Fruit fly (Drosophila melanogaster): ENCODE data around the gene btl.

The btl gene

dm6 chr3L:14111411-14111810 is 35.8 kb downstream of the btl start (continued):
- TF ChIP-seq Sry-δ (GFP tag; optimal IDR thresholded peaks at IDR 0.05) (peak; percentile 46), CG17612 (GFP tag; IDR thresholded peaks at IDR 0.05) (peak; percentile 61), CG11723 (GFP tag; optimal IDR thresholded peaks at IDR 0.05) (peak; percentile 11), Camta (GFP tag; optimal IDR thresholded peaks at IDR 0.05) (peak; percentile 83), fd64A (GFP tag; optimal IDR thresholded peaks at IDR 0.05) (no peak), Pdp1 (GFP tag; optimal IDR thresholded peaks at IDR 0.05) (peak; percentile 90 to 92), ci (GFP tag; IDR thresholded peaks at IDR 0.05) (peak; percentile 86), CG10979 (tag; optimal IDR thresholded peaks at IDR 0.05) (peak; percentile 73), row (GFP tag; IDR thresholded peaks at IDR 0.05) (peak; percentile 71), grau (tag; optimal IDR thresholded peaks at IDR 0.05) (peak; percentile 91), Lim3 (GFP tag; IDR thresholded peaks at IDR 0.05) (no peak), bigmax (GFP tag; optimal IDR thresholded peaks at IDR 0.05) (no peak), al (GFP tag; IDR thresholded peaks at IDR 0.05) (peak; percentile 56), CG31388 (GFP tag; optimal IDR thresholded peaks at IDR 0.05) (peak; percentile 69), Hey (tag; optimal IDR thresholded peaks at IDR 0.05) (peak; percentile 0), Sox100B (GFP tag; optimal IDR thresholded peaks at IDR 0.05) (no peak), Dll (GFP tag; IDR thresholded peaks at IDR 0.05; ENCODE audit: partially characterized antibody) (no peak), cg (GFP tag; optimal IDR thresholded peaks at IDR 0.05) (no peak), sima (GFP tag; optimal IDR thresholded peaks at IDR 0.05) (peak; percentile 40), GATAe (GFP tag; conservative IDR thresholded peaks at IDR 0.05) (peak; percentile 27; the same call in 1 of the 2 replicates), H2.0 (GFP tag; IDR thresholded peaks at IDR 0.05) (peak; percentile 80), phol (tag; optimal IDR thresholded peaks at IDR 0.05) (peak; percentile 78), CG42726 (GFP tag; IDR thresholded peaks at IDR 0.05; ENCODE audit: partially characterized antibody) (peak; percentile 83), TFAM (GFP tag; optimal IDR thresholded peaks at IDR 0.05) (no peak), CG10431 (GFP tag; optimal IDR thresholded peaks at IDR 0.05) (no peak), MESR4 (GFP tag; optimal IDR thresholded peaks at IDR 0.05) (no peak), ind (GFP tag; optimal IDR thresholded peaks at IDR 0.05) (peak; percentile 84), chif (GFP tag; optimal IDR thresholded peaks at IDR 0.05) (peak; percentile 77 to 93), gcm2 (GFP tag; optimal IDR thresholded peaks at IDR 0.05) (peak; percentile 7), CG10543 (GFP tag; optimal IDR thresholded peaks at IDR 0.05) (no peak), CG7745 (tag; optimal IDR thresholded peaks at IDR 0.05) (no peak), CG8359 (GFP tag; optimal IDR thresholded peaks at IDR 0.05; ENCODE audit: borderline replicate concordance) (no peak), CG10959 (GFP tag; IDR thresholded peaks at IDR 0.05) (peak; percentile 83), CG5953 (GFP tag; IDR thresholded peaks at IDR 0.05) (peak; percentile 45; the same call in 1 of the 2 replicates), sim (GFP tag; IDR thresholded peaks at IDR 0.05) (no peak), prd (optimal IDR thresholded peaks at IDR 0.05) (no peak), prd (GFP tag; IDR thresholded peaks at IDR 0.05) (peak; percentile 88), br (optimal IDR thresholded peaks at IDR 0.05) (no peak), gfzf (GFP tag; optimal IDR thresholded peaks at IDR 0.05) (no peak), dm (GFP tag; optimal IDR thresholded peaks at IDR 0.05) (peak; percentile 72), CG7357 (GFP tag; IDR thresholded peaks at IDR 0.05) (peak; percentile 48; the same call in 1 of the 3 replicates), CG9215 (GFP tag; IDR thresholded peaks at IDR 0.05) (peak; percentile 77), Atf-2 (GFP tag; optimal IDR thresholded peaks at IDR 0.05) (peak; percentile 77), crol (GFP tag; IDR thresholded peaks at IDR 0.05) (no peak), chinmo (GFP tag; IDR thresholded peaks at IDR 0.05; ENCODE audit: partially characterized antibody) (no peak), sc (optimal IDR thresholded peaks at IDR 0.05) (no peak), sc (GFP tag; optimal IDR thresholded peaks at IDR 0.05) (peak; percentile 43), Ets65A (GFP tag) (peak; percentile 99), NC2β (GFP tag; optimal IDR thresholded peaks at IDR 0.05) (peak; percentile 87), danr (GFP tag; IDR thresholded peaks at IDR 0.05) (peak; percentile 73; the same call in 1 of the 2 replicates), repo (GFP tag; optimal IDR thresholded peaks at IDR 0.05) (peak; percentile 68), Lpt (GFP tag; optimal IDR thresholded peaks at IDR 0.05) (no peak), CG6272 (GFP tag; IDR thresholded peaks at IDR 0.05) (peak; percentile 73)
